Fruit fly (Drosophila melanogaster) whole organism, embryonic: ENCODE data around the gene flr.

ENCODE experiments used
- CG6654 ChIP-seq: fragments of 200-800 bp; sonication (Bioruptor generic); optimal IDR thresholded peaks from 2 replicates; lab custom pipeline; 2017; ENCODE audit warnings: missing biosample characterization, mild to moderate bottlenecking, missing genetic modification characterization
- CG6854 ChIP-seq: fragments of 200-800 bp; sonication (Bioruptor generic); optimal IDR thresholded peaks from 3 replicates; lab custom pipeline; 2017; ENCODE audit warnings: missing biosample characterization, mild to moderate bottlenecking, missing genetic modification characterization
- CG9932 ChIP-seq: fragments of 200-800 bp; sonication (Bioruptor generic); IDR thresholded peaks from 2 replicates; pipeline ENCODE4 v1.3.6; 2022; ENCODE audit warnings: missing biosample characterization, missing genetic modification characterization
- H2.0 ChIP-seq: fragments of 200-800 bp; sonication (Bioruptor generic); IDR thresholded peaks from 2 replicates; pipeline ENCODE4 v1.3.6; 2022; ENCODE audit warnings: missing biosample characterization, missing genetic modification characterization
- NC2β ChIP-seq: fragments of 200-800 bp; sonication (Bioruptor generic); optimal IDR thresholded peaks from 2 replicates; lab custom pipeline; 2016; ENCODE audit warnings: missing biosample characterization, missing genetic modification characterization
- Trl ChIP-seq, 3 experiments: fragments of >200 bp in 2 of 3; fragments of 200-800 bp in 1 of 3; sonication (Bioruptor generic) in 1 of 3; optimal IDR thresholded peaks; 2 replicates in 1 of 3; 3 replicates in 2 of 3; lab custom pipeline; 2016 to 2017; ENCODE audit warnings: missing biosample characterization in 1 of 3, missing genetic modification characterization in 1 of 3
- ac ChIP-seq: fragments of 200-800 bp; sonication (Bioruptor generic); optimal IDR thresholded peaks from 3 replicates; lab custom pipeline; 2017; ENCODE audit warnings: missing biosample characterization, mild to moderate bottlenecking, missing genetic modification characterization
- ewg ChIP-seq: fragments of 200-800 bp; sonication (Bioruptor generic); optimal IDR thresholded peaks from 3 replicates; lab custom pipeline; 2017; ENCODE audit warnings: mild to moderate bottlenecking, missing biosample characterization, missing genetic modification reagents, missing genetic modification characterization
- lilli ChIP-seq: fragments of 200-800 bp; sonication (Bioruptor generic); optimal IDR thresholded peaks from 3 replicates; lab custom pipeline; 2016; ENCODE audit warnings: missing biosample characterization, missing genetic modification characterization
- odd ChIP-seq: fragments of 200-800 bp; sonication (Bioruptor generic); optimal IDR thresholded peaks from 2 replicates; lab custom pipeline; 2017; ENCODE audit warnings: missing biosample characterization, mild to moderate bottlenecking, missing genetic modification characterization
- run ChIP-seq: fragments of 200-800 bp; sonication (Bioruptor generic); optimal IDR thresholded peaks from 3 replicates; lab custom pipeline; 2018; ENCODE audit warnings: missing biosample characterization, mild to moderate bottlenecking, missing genetic modification characterization
- so ChIP-seq: fragments of 200-800 bp; sonication (Bioruptor generic); IDR thresholded peaks from 3 replicates; pipeline ENCODE4 v1.3.6; 2022; ENCODE audit warnings: missing biosample characterization, missing genetic modification characterization
- tgo ChIP-seq: fragments of 200-800 bp; sonication (Bioruptor generic); IDR thresholded peaks from 3 replicates; pipeline ENCODE4 v1.3.6; 2022; ENCODE audit warnings: missing biosample characterization, missing genetic modification characterization

DNA sequence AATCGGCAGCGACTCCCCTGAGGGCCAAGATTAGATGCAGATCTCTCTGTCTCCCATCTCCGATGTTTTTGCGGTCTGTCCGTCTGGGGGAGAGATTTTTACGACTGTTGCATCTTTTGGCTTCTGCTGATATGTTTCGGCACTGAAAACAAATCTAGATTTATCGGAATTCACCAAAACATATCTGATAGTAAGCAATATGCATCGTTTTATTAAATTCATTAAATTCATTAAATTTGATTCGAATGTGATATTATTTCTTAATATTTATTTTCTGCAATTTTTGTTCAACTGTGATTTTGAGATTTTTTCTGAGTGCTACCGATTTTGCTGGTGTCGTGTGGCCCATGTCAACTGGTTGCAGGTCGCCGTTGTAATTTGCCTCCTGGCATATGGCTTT lies 19.1 kb upstream of the flr start:
- TF ChIP-seq NC2β (GFP tag; lab: Kevin White, UChicago) (no peak), lilli (no peak), run (tag; lab: Kevin White, UChicago) (no peak), CG6654 (no peak), odd (GFP tag; lab: Kevin White, UChicago) (no peak), tgo (no peak), ac (GFP tag; lab: Kevin White, UChicago) (no peak), CG9932 (GFP tag; lab: Robert Waterston, UW) (no peak), Trl (optimal IDR thresholded peaks at IDR 0.05; lab: Kevin White, UChicago) (no peak), Trl (GFP tag; optimal IDR thresholded peaks at IDR 0.05; lab: Kevin White, UChicago) (no peak), H2.0 (GFP tag; lab: Robert Waterston, UW) (no peak), ewg (no peak), CG6854 (GFP tag; lab: Kevin White, UChicago) (no peak), so (no peak)
